5 fruit fly cellular contexts compared by ENCODE assay signal in genomic region chr3L:507576-508322, dm6.
TF ChIP-seq lines count a peak whose summit lies in the region.

No protein-coding gene starts in this region.

- TF ChIP-seq CTCF in S2 (optimal IDR thresholded peaks at IDR 0.05; lab: Kevin White, UChicago): peak; percentile 74 to 77
- peak; percentile 77 for TF ChIP-seq CTCF in whole organism, embryonic (GFP tag; optimal IDR thresholded peaks at IDR 0.05; lab: Kevin White, UChicago)

TF ChIP-seq in whole organism, embryonic, 481 proteins besides CTCF, POLR2A, EP300 and RAD21 (continues in another document):
- 0 out of 2 replicates have a peak, but pooled peaks have one; percentile 28 for TF ChIP-seq bbx (GFP tag; IDR thresholded peaks at IDR 0.05; lab: Robert Waterston, UW; ENCODE audit: partially characterized antibody)
- TF ChIP-seq stwl (tag; optimal IDR thresholded peaks at IDR 0.05; lab: Kevin White, UChicago): peak; percentile 97
- peak; percentile 39 for TF ChIP-seq Ets65A (GFP tag; lab: Kevin White, UChicago)
- TF ChIP-seq CG6791 (GFP tag; IDR thresholded peaks at IDR 0.05; lab: Robert Waterston, UW; ENCODE audit: partially characterized antibody): peak; percentile 63; the same call in 2 of the 3 replicates
- TF ChIP-seq CG9876 (GFP tag; optimal IDR thresholded peaks at IDR 0.05; lab: Kevin White, UChicago): no peak
- TF ChIP-seq sc (optimal IDR thresholded peaks at IDR 0.05; lab: Kevin White, UChicago): no peak
- TF ChIP-seq sc (GFP tag; optimal IDR thresholded peaks at IDR 0.05; lab: Kevin White, UChicago): no peak
- TF ChIP-seq D19A (tag; optimal IDR thresholded peaks at IDR 0.05; lab: Kevin White, UChicago): peak; percentile 40
- TF ChIP-seq NC2β (GFP tag; optimal IDR thresholded peaks at IDR 0.05; lab: Kevin White, UChicago): no peak
- TF ChIP-seq z (GFP tag; IDR thresholded peaks at IDR 0.05; lab: Robert Waterston, UW): no peak
- TF ChIP-seq CG16813 (GFP tag; IDR thresholded peaks at IDR 0.05; lab: Robert Waterston, UW; ENCODE audit: partially characterized antibody): peak; percentile 42; the same call in 2 of the 3 replicates
- peak; percentile 51; the same call in 1 of the 3 replicates for TF ChIP-seq Opbp (GFP tag; IDR thresholded peaks at IDR 0.05; lab: Robert Waterston, UW; ENCODE audit: partially characterized antibody)
- TF ChIP-seq bigmax (GFP tag; optimal IDR thresholded peaks at IDR 0.05; lab: Kevin White, UChicago): no peak
- 0 out of 3 replicates have a peak, but pooled peaks have one; percentile 38 for TF ChIP-seq zfh1 (GFP tag; IDR thresholded peaks at IDR 0.05; lab: Robert Waterston, UW)
- TF ChIP-seq CG32767 (GFP tag; IDR thresholded peaks at IDR 0.05; lab: Robert Waterston, UW): no peak
- 0 out of 3 replicates have a peak, but pooled peaks have one; percentile 9 for TF ChIP-seq row (GFP tag; IDR thresholded peaks at IDR 0.05; lab: Robert Waterston, UW)
- TF ChIP-seq Scr (GFP tag; IDR thresholded peaks at IDR 0.05; lab: Robert Waterston, UW; ENCODE audit: partially characterized antibody): 0 out of 2 replicates have a peak, but pooled peaks have one; percentile 11
- peak; percentile 0 for TF ChIP-seq CG8290 (GFP tag; optimal IDR thresholded peaks at IDR 0.05; lab: Kevin White, UChicago)
- no peak for TF ChIP-seq CG8290 (tag; optimal IDR thresholded peaks at IDR 0.05; lab: Kevin White, UChicago)

TF ChIP-seq in whole organism, prepupa, 60 proteins besides CTCF, POLR2A, EP300 and RAD21:
- TF ChIP-seq ss (GFP tag; optimal IDR thresholded peaks at IDR 0.05; lab: Kevin White, UChicago) (no peak), fd59A (GFP tag; optimal IDR thresholded peaks at IDR 0.05; lab: Kevin White, UChicago) (no peak), lz (GFP tag; optimal IDR thresholded peaks at IDR 0.05; lab: Kevin White, UChicago) (no peak), Eip78C (GFP tag; lab: Kevin White, UChicago) (peak; percentile 6), CG6276 (GFP tag; optimal IDR thresholded peaks at IDR 0.05; lab: Kevin White, UChicago) (peak; percentile 25), OdsH (GFP tag; optimal IDR thresholded peaks at IDR 0.05; lab: Kevin White, UChicago) (peak; percentile 15), Lpt (GFP tag; optimal IDR thresholded peaks at IDR 0.05; lab: Kevin White, UChicago) (peak; percentile 21), Smox (GFP tag; optimal IDR thresholded peaks at IDR 0.05; lab: Kevin White, UChicago) (no peak), pdm3 (GFP tag; optimal IDR thresholded peaks at IDR 0.05; lab: Kevin White, UChicago) (peak; percentile 19), CG32006 (GFP tag; optimal IDR thresholded peaks at IDR 0.05; lab: Kevin White, UChicago) (peak; percentile 61), CG4318 (GFP tag; optimal IDR thresholded peaks at IDR 0.05; lab: Kevin White, UChicago) (peak; percentile 18), Hr4 (GFP tag; optimal IDR thresholded peaks at IDR 0.05; lab: Kevin White, UChicago) (peak; percentile 37), salr (GFP tag; optimal IDR thresholded peaks at IDR 0.05; lab: Kevin White, UChicago) (peak in 1 of 2 experiments; percentile 0), achi (GFP tag; optimal IDR thresholded peaks at IDR 0.05; lab: Kevin White, UChicago) (peak; percentile 30), CG8319 (GFP tag; optimal IDR thresholded peaks at IDR 0.05; lab: Kevin White, UChicago) (no peak), CG11762 (GFP tag; optimal IDR thresholded peaks at IDR 0.05; lab: Kevin White, UChicago; ENCODE audit: insufficient read depth) (no peak), CG15336 (GFP tag; IDR thresholded peaks at IDR 0.05; lab: Robert Waterston, UW) (peak; percentile 76), Hr39 (GFP tag; optimal IDR thresholded peaks at IDR 0.05; lab: Kevin White, UChicago) (no peak), eg (GFP tag; IDR thresholded peaks at IDR 0.05; lab: Robert Waterston, UW) (peak; percentile 50; the same call in 1 of the 3 replicates), CG10631 (GFP tag; optimal IDR thresholded peaks at IDR 0.05; lab: Kevin White, UChicago) (peak; percentile 17), CG8119 (GFP tag; IDR thresholded peaks at IDR 0.05; lab: Robert Waterston, UW) (peak; percentile 40; the same call in 2 of the 3 replicates)

TF ChIP-seq in whole organism, pupa, 21 proteins besides CTCF, POLR2A, EP300 and RAD21:
- no peak for TF ChIP-seq CG9948 (tag; optimal IDR thresholded peaks at IDR 0.05; lab: Kevin White, UChicago)
- no peak for TF ChIP-seq Snoo (tag; optimal IDR thresholded peaks at IDR 0.05; lab: Kevin White, UChicago)
- no peak for TF ChIP-seq Pif1A (GFP tag; optimal IDR thresholded peaks at IDR 0.05; lab: Kevin White, UChicago)
- peak; percentile 63 for TF ChIP-seq CG14655 (GFP tag; optimal IDR thresholded peaks at IDR 0.05; lab: Kevin White, UChicago)
- peak; percentile 21 for TF ChIP-seq CG15710 (tag; optimal IDR thresholded peaks at IDR 0.05; lab: Kevin White, UChicago)
- no peak for TF ChIP-seq CG34367 (tag; optimal IDR thresholded peaks at IDR 0.05; lab: Kevin White, UChicago)
- 0 out of 2 replicates have a peak, but pooled peaks have one; percentile 17 for TF ChIP-seq CG32121 (GFP tag; IDR thresholded peaks at IDR 0.05; lab: Robert Waterston, UW)
- TF ChIP-seq gl (tag; optimal IDR thresholded peaks at IDR 0.05; lab: Kevin White, UChicago): no peak
- TF ChIP-seq D1 (tag; optimal IDR thresholded peaks at IDR 0.05; lab: Kevin White, UChicago): no peak
- TF ChIP-seq EcR (GFP tag; optimal IDR thresholded peaks at IDR 0.05; lab: Kevin White, UChicago): no peak
- no peak for TF ChIP-seq CG10348 (GFP tag; IDR thresholded peaks at IDR 0.05; lab: Robert Waterston, UW)
- TF ChIP-seq Pif1B (GFP tag; optimal IDR thresholded peaks at IDR 0.05; lab: Kevin White, UChicago): no peak
- TF ChIP-seq Ets98B (GFP tag; IDR thresholded peaks at IDR 0.05; lab: Robert Waterston, UW): peak; percentile 42; the same call in 1 of the 2 replicates
- no peak for TF ChIP-seq rn (GFP tag; IDR thresholded peaks at IDR 0.05; lab: Robert Waterston, UW)
- TF ChIP-seq CG8301 (tag; optimal IDR thresholded peaks at IDR 0.05; lab: Kevin White, UChicago): peak; percentile 38
- no peak for TF ChIP-seq fd96Ca (GFP tag; IDR thresholded peaks at IDR 0.05; lab: Robert Waterston, UW)
- no peak for TF ChIP-seq CG8159 (tag; optimal IDR thresholded peaks at IDR 0.05; lab: Kevin White, UChicago)
- TF ChIP-seq CG13204 (GFP tag; optimal IDR thresholded peaks at IDR 0.05; lab: Kevin White, UChicago): no peak
- no peak; the same call in 2 of the 3 replicates for TF ChIP-seq CG4496 (GFP tag; IDR thresholded peaks at IDR 0.05; lab: Robert Waterston, UW)
- no peak for TF ChIP-seq CG17806 (tag; optimal IDR thresholded peaks at IDR 0.05; lab: Kevin White, UChicago)
- peak; percentile 55; the same call in 1 of the 2 replicates for TF ChIP-seq CG12605 (GFP tag; IDR thresholded peaks at IDR 0.05; lab: Robert Waterston, UW)

TF ChIP-seq in whole organism, wandering third instar larva, 38 proteins besides CTCF, POLR2A, EP300 and RAD21:
- TF ChIP-seq usp (GFP tag; optimal IDR thresholded peaks at IDR 0.05; lab: Kevin White, UChicago) (no peak), h (GFP tag; optimal IDR thresholded peaks at IDR 0.05; lab: Kevin White, UChicago) (peak; percentile 9)
